Worm (Caenorhabditis elegans): ENCODE results near the gene clu-1.
A peak's percentile ranks its signal among the peaks of the same experiment; 100 is the strongest.

clu-1 gene

ce11 chrIII:9544125-9544524 lies 22.9 kb upstream of the clu-1 start, which contains the start of gene ZK1098.9:
Gene ZK1098.9, plus strand, starts transcription at chrIII:9544425.
- no peak for TF ChIP-seq Y79H2A.3 (GFP tag; conservative IDR thresholded peaks at IDR 0.05)
- no peak for TF ChIP-seq egl-18 (GFP tag; IDR thresholded peaks at IDR 0.05)

DNA sequence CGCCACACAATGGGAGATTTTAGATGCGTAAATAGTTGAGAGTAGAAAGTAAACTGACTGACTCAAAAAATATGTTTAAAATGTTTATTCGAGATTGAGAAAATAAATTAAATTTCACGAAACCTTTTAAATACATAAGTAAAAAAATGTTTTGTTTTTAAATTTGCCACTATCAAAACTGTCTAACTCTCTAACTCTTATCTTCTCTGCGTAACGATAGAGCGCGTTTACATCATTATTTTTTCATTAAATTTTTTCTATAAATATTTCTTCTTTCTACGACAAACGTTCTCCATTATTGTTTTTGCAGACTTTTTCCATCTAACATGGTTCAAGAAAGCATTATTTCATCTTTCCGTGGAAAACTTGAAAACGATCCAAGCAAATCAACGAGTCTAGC lies 21.6 kb upstream of the clu-1 start, which contains the start of gene eif-2Balpha:
TSS of gene eif-2Balpha (plus strand) at position 304 of the 400 bp plus-strand sequence.
- TF ChIP-seq attf-5 (GFP tag; optimal IDR thresholded peaks at IDR 0.05) (peak; percentile 18), tbp1 (GFP tag; optimal IDR thresholded peaks at IDR 0.05) (no peak), mcd-1 (GFP tag; IDR thresholded peaks at IDR 0.05) (peak; percentile 44; the same call in 1 of the 2 replicates), hmg-1.2 (GFP tag; IDR thresholded peaks at IDR 0.05) (peak; percentile 51; the same call in 1 of the 2 replicates), lsl-1 (GFP tag; optimal IDR thresholded peaks at IDR 0.05) (peak; percentile 31)

DNA sequence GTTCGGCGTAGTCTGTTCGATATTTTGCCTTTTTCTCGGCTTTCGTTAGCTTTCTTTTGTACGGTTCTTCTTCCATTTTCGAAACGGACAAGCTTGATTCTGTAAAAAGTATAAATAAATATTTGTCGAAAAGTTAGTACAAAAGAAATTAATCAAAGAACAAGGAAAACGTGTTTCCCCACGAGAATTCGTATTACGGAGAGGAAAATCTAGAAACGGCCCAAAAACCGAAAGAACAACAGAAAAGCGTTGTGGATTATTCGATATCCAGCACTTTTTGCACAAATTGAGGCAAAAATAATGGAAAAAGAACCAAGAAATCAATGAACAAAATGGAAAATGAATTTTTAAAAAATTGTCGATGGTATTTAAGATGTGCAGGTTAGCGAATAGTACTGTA lies 21.0 kb upstream of the clu-1 start, which contains the start of gene mut-7:
TSS of gene mut-7 (minus strand) at position 101 of the 400 bp plus-strand sequence.
- peak; percentile 37; the same call in 1 of the 2 replicates for TF ChIP-seq madf-6 (GFP tag; IDR thresholded peaks at IDR 0.05)
- no peak for TF ChIP-seq ztf-28 (GFP tag; IDR thresholded peaks at IDR 0.05)

DNA sequence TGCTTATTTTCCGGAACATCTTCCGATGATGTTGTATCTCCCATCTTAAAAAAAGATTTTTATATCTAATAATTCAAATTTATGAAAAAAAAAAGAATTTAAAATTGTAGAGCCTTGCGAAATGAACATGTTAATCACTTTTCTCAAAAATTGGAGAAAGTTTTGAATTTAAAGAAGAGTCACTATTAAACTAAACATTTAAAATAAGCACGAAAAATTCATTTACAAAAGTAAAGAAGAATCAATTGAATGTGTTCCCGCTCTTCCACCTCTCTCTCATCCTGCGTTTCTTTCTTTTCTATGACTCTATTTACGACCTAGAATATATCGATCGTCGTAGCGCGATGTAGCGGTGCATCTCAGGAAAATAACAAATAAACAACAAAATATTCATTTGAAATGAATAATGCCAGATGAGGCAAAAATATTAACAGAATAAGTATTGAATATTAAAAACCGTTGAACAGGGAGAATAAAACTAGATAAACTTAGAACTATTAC lies 17.4 kb upstream of the clu-1 start, which contains the start of gene ZK1098.3:
TSS of gene ZK1098.3 (minus strand) at position 51 of the 501 bp plus-strand sequence.
- TF ChIP-seq madf-3 (GFP tag; IDR thresholded peaks at IDR 0.05) = no peak
- no peak for TF ChIP-seq Y53F4B.3 (GFP tag; IDR thresholded peaks at IDR 0.05)
- TF ChIP-seq rpc-1 (optimal IDR thresholded peaks at IDR 0.05) = no peak
- no peak for TF ChIP-seq rpc-1 (tag; optimal IDR thresholded peaks at IDR 0.05)
- TF ChIP-seq hmg-1.2 (GFP tag; IDR thresholded peaks at IDR 0.05) = peak; percentile 27; the same call in 1 of the 2 replicates
- no peak for TF ChIP-seq F37B4.10 (GFP tag; IDR thresholded peaks at IDR 0.05)
- no peak for TF ChIP-seq nfya-2 (GFP tag; IDR thresholded peaks at IDR 0.05)
- TF ChIP-seq attf-5 (GFP tag; optimal IDR thresholded peaks at IDR 0.05) = peak; percentile 2
- TF ChIP-seq ceh-91 (GFP tag; IDR thresholded peaks at IDR 0.05) = no peak

DNA sequence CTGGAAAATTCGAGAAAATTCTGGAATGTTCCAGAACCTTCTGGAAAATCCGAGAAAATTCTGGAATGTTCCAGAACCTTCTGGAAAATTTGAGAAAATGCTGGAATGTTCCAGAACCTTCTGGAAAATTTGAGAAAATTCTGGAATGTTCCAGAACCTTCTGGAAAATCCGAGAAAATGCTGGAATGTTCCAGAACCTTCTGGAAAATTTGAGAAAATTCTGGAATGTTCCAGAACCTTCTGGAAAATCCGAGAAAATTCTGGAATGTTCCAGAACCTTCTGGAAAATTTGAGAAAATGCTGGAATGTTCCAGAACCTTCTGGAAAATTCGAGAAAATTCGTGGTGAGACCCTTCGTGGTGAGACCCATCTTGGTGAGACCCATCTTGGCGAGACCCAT lies 12.9 kb upstream of the clu-1 start:
- TF ChIP-seq hsf-1 (GFP tag; IDR thresholded peaks at IDR 0.05) (peak; percentile 96), pbrm-1 (GFP tag; IDR thresholded peaks at IDR 0.05) (peak; percentile 17; the same call in 1 of the 2 replicates), madf-6 (GFP tag; IDR thresholded peaks at IDR 0.05) (peak; percentile 19; the same call in 1 of the 2 replicates), egrh-3 (GFP tag; IDR thresholded peaks at IDR 0.05) (0 out of 2 replicates have a peak, but pooled peaks have one; percentile 27), F33H1.4 (GFP tag; IDR thresholded peaks at IDR 0.05) (peak; percentile 52), dox-1 (GFP tag; IDR thresholded peaks at IDR 0.05) (0 out of 2 replicates have a peak, but pooled peaks have one; percentile 29)

- TF ChIP-seq unc-62 (GFP tag; optimal IDR thresholded peaks at IDR 0.05) = no peak
- no peak for TF ChIP-seq egl-18 (GFP tag; IDR thresholded peaks at IDR 0.05)
- no peak for TF ChIP-seq B0336.3 (GFP tag; IDR thresholded peaks at IDR 0.05)
- peak; percentile 61 for TF ChIP-seq attf-5 (GFP tag; optimal IDR thresholded peaks at IDR 0.05)
- TF ChIP-seq F49E8.2 (tag; optimal IDR thresholded peaks at IDR 0.05; ENCODE audit: insufficient read depth) = no peak
- peak; percentile 20 for TF ChIP-seq ztf-18 (tag; optimal IDR thresholded peaks at IDR 0.05)
- TF ChIP-seq F33H1.4 (GFP tag; IDR thresholded peaks at IDR 0.05) = no peak
- peak; percentile 77 to 92 for TF ChIP-seq let-607 (tag; optimal IDR thresholded peaks at IDR 0.05)
- TF ChIP-seq ztf-25 (GFP tag; IDR thresholded peaks at IDR 0.05) = no peak
- TF ChIP-seq ztf-28 (GFP tag; IDR thresholded peaks at IDR 0.05) = no peak
- TF ChIP-seq lin-40 (tag; optimal IDR thresholded peaks at IDR 0.05) = no peak
- no peak for TF ChIP-seq ceh-100 (GFP tag; IDR thresholded peaks at IDR 0.05)
- TF ChIP-seq B0019.2 (GFP tag; conservative IDR thresholded peaks at IDR 0.05) = no peak
- TF ChIP-seq nhr-90 (tag; optimal IDR thresholded peaks at IDR 0.05) = no peak
- TF ChIP-seq F23B12.7 (tag; optimal IDR thresholded peaks at IDR 0.05; ENCODE audit: insufficient read depth) = peak; percentile 64
- no peak for TF ChIP-seq tbx-9 (tag; optimal IDR thresholded peaks at IDR 0.05; ENCODE audit: borderline replicate concordance)
- peak in 1 of 3 experiments; percentile 49 for TF ChIP-seq lin-35 (GFP tag; optimal IDR thresholded peaks at IDR 0.05)
- TF ChIP-seq hmg-20 (GFP tag; IDR thresholded peaks at IDR 0.05) = no peak
- no peak for TF ChIP-seq T26A5.8 (tag; optimal IDR thresholded peaks at IDR 0.05)
- no peak for TF ChIP-seq F22D6.2 (tag; optimal IDR thresholded peaks at IDR 0.05)
- TF ChIP-seq mes-4 (tag; optimal IDR thresholded peaks at IDR 0.05) = no peak
Measured at ce11 chrIII:9528824-9529223, 7.6 kb upstream of the clu-1 start, which contains the start of gene ZK1098.2. Gene ZK1098.2, plus strand, starts transcription at chrIII:9529159.

Measured in whole organism, young adult.